Worm (Caenorhabditis elegans): ENCODE data around the gene arx-4.

arx-4 gene

DNA sequence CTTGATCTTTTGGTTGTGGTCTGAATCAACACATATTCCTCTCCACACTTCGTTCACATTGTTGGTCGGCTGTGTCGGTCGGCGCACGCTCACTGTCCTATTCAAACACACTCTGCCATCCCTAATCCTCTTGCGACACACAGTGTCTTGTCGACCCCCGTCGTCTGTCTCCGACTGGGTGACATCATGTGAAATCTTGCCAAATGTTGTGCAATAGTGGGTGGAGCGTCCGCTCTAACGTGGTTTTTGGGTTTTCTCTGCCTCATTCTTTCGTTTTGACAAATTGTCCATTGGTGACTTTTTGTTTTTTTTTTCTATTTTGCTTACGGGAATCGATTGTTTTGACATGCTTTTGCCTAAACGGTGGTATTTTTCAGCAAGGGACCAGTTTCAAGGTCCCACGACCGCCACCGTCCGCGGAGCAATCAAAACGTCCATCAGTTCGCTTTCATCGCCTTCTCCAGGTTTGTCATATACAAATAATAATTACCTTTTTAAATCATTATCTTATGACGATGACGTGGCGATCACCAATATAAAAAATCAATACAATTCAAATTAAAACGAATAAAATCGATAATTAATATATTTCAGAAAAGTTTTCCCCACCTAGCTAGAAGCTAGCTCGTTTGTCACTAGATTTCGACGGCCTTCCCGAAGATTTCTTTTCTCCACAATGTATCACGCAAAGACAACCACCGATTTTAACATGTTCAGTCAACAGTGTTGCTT is 28.2 kb upstream of the arx-4 start (continued):
- peak; percentile 12 for TF ChIP-seq lir-3 (tag; optimal IDR thresholded peaks at IDR 0.05; ENCODE audit: poor library complexity)
- TF ChIP-seq elt-2 (tag; optimal IDR thresholded peaks at IDR 0.05), result peak; percentile 63
- TF ChIP-seq efl-1 (optimal IDR thresholded peaks at IDR 0.05), result peak; percentile 79 to 90
- TF ChIP-seq efl-1 (GFP tag; optimal IDR thresholded peaks at IDR 0.05 in 1 of 2), result peak; percentile 69 to 96
- peak; percentile 86 for TF ChIP-seq rnt-1 (tag; optimal IDR thresholded peaks at IDR 0.05)
- TF ChIP-seq ztf-11 (tag; optimal IDR thresholded peaks at IDR 0.05), result peak in 1 of 2 experiments; percentile 11
- no peak for TF ChIP-seq hlh-17 (GFP tag; optimal IDR thresholded peaks at IDR 0.05; ENCODE audit: borderline replicate concordance)

- TF ChIP-seq sup-37 (GFP tag; optimal IDR thresholded peaks at IDR 0.05) (no peak), C16A3.4 (tag; optimal IDR thresholded peaks at IDR 0.05) (no peak), zip-4 (GFP tag; optimal IDR thresholded peaks at IDR 0.05) (peak; percentile 7), ets-5 (GFP tag; IDR thresholded peaks at IDR 0.05) (no peak), swsn-7 (tag; optimal IDR thresholded peaks at IDR 0.05) (no peak), nhr-19 (GFP tag; conservative IDR thresholded peaks at IDR 0.05) (no peak), mdl-1 (tag; optimal IDR thresholded peaks at IDR 0.05) (peak in 1 of 2 experiments; percentile 7), nhr-85 (tag) (peak; percentile 64), C04F5.9 (tag; optimal IDR thresholded peaks at IDR 0.05) (no peak), snu-23 (GFP tag; optimal IDR thresholded peaks at IDR 0.05) (no peak), C34B4.2 (tag; optimal IDR thresholded peaks at IDR 0.05) (peak; percentile 24)
Observed at ce11 chrIII:834443-834815, 27.7 kb upstream of the arx-4 start.

ce11 chrIII:835208-835607 is 26.9 kb upstream of the arx-4 start:
- TF ChIP-seq aha-1 (tag; optimal IDR thresholded peaks at IDR 0.05) (no peak), dsc-1 (tag; optimal IDR thresholded peaks at IDR 0.05) (peak; percentile 10), ama-1 (optimal IDR thresholded peaks at IDR 0.05) (peak; percentile 22), pag-3 (tag; optimal IDR thresholded peaks at IDR 0.05; ENCODE audit: borderline replicate concordance, insufficient read depth) (no peak), nhr-47 (tag; optimal IDR thresholded peaks at IDR 0.05) (no peak), elt-2 (tag; optimal IDR thresholded peaks at IDR 0.05) (no peak), C34B4.2 (tag; optimal IDR thresholded peaks at IDR 0.05) (no peak), pqm-1 (tag; optimal IDR thresholded peaks at IDR 0.05) (no peak), nhr-76 (tag; optimal IDR thresholded peaks at IDR 0.05) (no peak), swsn-7 (tag; optimal IDR thresholded peaks at IDR 0.05) (no peak)

DNA sequence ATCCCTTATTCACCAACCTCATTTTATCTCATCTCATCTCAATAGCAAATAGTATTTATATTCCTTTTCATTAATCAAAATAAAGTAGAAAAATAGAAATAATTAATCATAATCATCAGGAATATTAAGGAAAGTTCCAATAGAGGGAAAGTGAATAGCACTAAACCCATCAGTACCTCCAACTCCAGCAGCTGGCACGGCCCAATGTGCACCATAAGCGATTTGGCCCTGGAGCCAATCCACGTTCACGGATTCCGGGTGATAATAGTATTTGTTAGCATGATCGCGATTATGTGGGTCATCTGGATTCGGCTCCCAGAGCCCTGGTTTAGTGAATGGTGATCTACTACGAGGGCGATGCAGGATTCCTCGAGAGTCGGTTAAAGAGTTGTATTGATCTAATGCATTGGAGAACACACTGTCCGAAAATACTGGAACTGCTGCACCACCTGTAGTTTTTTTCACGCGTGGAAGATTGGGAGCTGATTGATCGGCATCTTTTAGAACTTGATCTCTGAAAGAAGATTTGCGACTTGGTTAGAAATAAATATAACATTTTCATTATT is 26.3 kb upstream of the arx-4 start:
- TF ChIP-seq ceh-63 (GFP tag; optimal IDR thresholded peaks at IDR 0.05), result no peak
- TF ChIP-seq sup-37 (GFP tag; optimal IDR thresholded peaks at IDR 0.05), result peak; percentile 74
- peak; percentile 94; the same call in 1 of the 2 replicates for TF ChIP-seq ets-5 (GFP tag; IDR thresholded peaks at IDR 0.05)
- TF ChIP-seq pag-3 (tag; optimal IDR thresholded peaks at IDR 0.05; ENCODE audit: borderline replicate concordance, insufficient read depth), result no peak
- TF ChIP-seq nhr-20 (tag; optimal IDR thresholded peaks at IDR 0.05), result peak; percentile 31
- TF ChIP-seq unc-30 (tag; optimal IDR thresholded peaks at IDR 0.05), result no peak
- TF ChIP-seq hlh-4 (tag; optimal IDR thresholded peaks at IDR 0.05), result no peak
- peak; percentile 4 for TF ChIP-seq fos-1 (tag; optimal IDR thresholded peaks at IDR 0.05)
- peak; percentile 22 for TF ChIP-seq nhr-11 (tag; optimal IDR thresholded peaks at IDR 0.05)
- TF ChIP-seq ceh-82 (tag; optimal IDR thresholded peaks at IDR 0.05), result no peak
- TF ChIP-seq lin-39 (tag; optimal IDR thresholded peaks at IDR 0.05), result no peak
- TF ChIP-seq fkh-8 (tag; optimal IDR thresholded peaks at IDR 0.05), result peak; percentile 24
- TF ChIP-seq mef-2 (tag; optimal IDR thresholded peaks at IDR 0.05), result no peak
- TF ChIP-seq nhr-84 (tag; optimal IDR thresholded peaks at IDR 0.05), result no peak
- TF ChIP-seq nhr-19 (GFP tag; conservative IDR thresholded peaks at IDR 0.05), result peak; percentile 42; the same call in 1 of the 2 replicates
- TF ChIP-seq nhr-76 (tag; optimal IDR thresholded peaks at IDR 0.05), result no peak
- peak in 1 of 2 experiments; percentile 63 for TF ChIP-seq ztf-11 (tag; optimal IDR thresholded peaks at IDR 0.05)
- TF ChIP-seq unc-98 (GFP tag; IDR thresholded peaks at IDR 0.05), result no peak
- TF ChIP-seq vab-15 (tag; optimal IDR thresholded peaks at IDR 0.05), result no peak
- no peak for TF ChIP-seq dpl-1 (GFP tag; optimal IDR thresholded peaks at IDR 0.05)
- peak; percentile 26 for TF ChIP-seq ceh-8 (GFP tag; optimal IDR thresholded peaks at IDR 0.05)
- TF ChIP-seq hlh-17 (GFP tag; optimal IDR thresholded peaks at IDR 0.05; ENCODE audit: borderline replicate concordance), result peak; percentile 84
- TF ChIP-seq ces-1 (GFP tag; optimal IDR thresholded peaks at IDR 0.05), result no peak
- no peak for TF ChIP-seq zag-1 (tag; optimal IDR thresholded peaks at IDR 0.05)
- TF ChIP-seq blmp-1 (tag; optimal IDR thresholded peaks at IDR 0.05), result no peak
- peak; percentile 73 for TF ChIP-seq ceh-88 (GFP tag; IDR thresholded peaks at IDR 0.05)
- TF ChIP-seq nhr-77 (tag; optimal IDR thresholded peaks at IDR 0.05), result peak; percentile 51
